Worm (Caenorhabditis elegans) whole organism, young adult: Measurements from ENCODE around the gene ZC513.3.

Experiments used
- Y53G8AR.9 ChIP-seq: fragments of 200-800 bp; sonication (Bioruptor generic); conservative IDR thresholded peaks from 2 replicates; pipeline ENCODE4 v1.3.6; 2022; ENCODE audit warnings: missing genetic modification reagents, missing genetic modification characterization, missing compliant biosample characterization
- ama-1 ChIP-seq, 3 experiments: fragments of 150-350 bp in 1 of 3; sonication (generic microtip) in 2 of 3; optimal IDR thresholded peaks; 2 replicates each; lab custom pipeline; 2014 to 2018; ENCODE audit warnings: missing biosample characterization in 2 of 3, missing genetic modification characterization in 2 of 3, missing genetic modification reagents in 2 of 3
- aptf-3 ChIP-seq: fragments of 200-800 bp; sonication (Bioruptor generic); IDR thresholded peaks from 2 replicates; pipeline ENCODE4 v1.3.6; 2022; ENCODE audit warnings: missing genetic modification characterization, missing compliant biosample characterization
- atf-7 ChIP-seq: sonication (generic microtip); optimal IDR thresholded peaks from 2 replicates; lab custom pipeline; 2017; ENCODE audit warnings: mild to moderate bottlenecking, missing genetic modification characterization, missing compliant biosample characterization
- egl-44 ChIP-seq: fragments of 200-800 bp; sonication (Bioruptor generic); IDR thresholded peaks from 2 replicates; pipeline ENCODE4 v1.3.6; 2022; ENCODE audit warnings: missing genetic modification reagents, missing genetic modification characterization, missing compliant biosample characterization
- let-607 ChIP-seq, 2 experiments: fragments of 200-800 bp in 1 of 2; sonication (Bioruptor generic) in 1 of 2; sonication (generic microtip) in 1 of 2; optimal IDR thresholded peaks; 2 replicates each; lab custom pipeline; 2016 to 2018; ENCODE audit warnings: mild to moderate bottlenecking in 2 of 2, missing compliant biosample characterization in 2 of 2, missing genetic modification characterization in 2 of 2, moderate library complexity in 2 of 2, missing genotype in 1 of 2
- madf-8 ChIP-seq: fragments of 200-800 bp; sonication (Bioruptor generic); conservative IDR thresholded peaks from 2 replicates; pipeline ENCODE4 v1.3.6; 2022; ENCODE audit warnings: missing genetic modification reagents, missing genetic modification characterization, missing compliant biosample characterization
- pha-4 ChIP-seq: fragments of 150-350 bp; sonication (generic microtip); optimal IDR thresholded peaks from 2 replicates; lab custom pipeline; 2014; ENCODE audit warnings: missing biosample characterization, missing genetic modification reagents, missing genetic modification characterization
- ztf-6 ChIP-seq: fragments of 200-800 bp; sonication (Bioruptor generic); IDR thresholded peaks from 2 replicates; pipeline ENCODE4 v1.3.6; 2022; ENCODE audit warnings: missing genetic modification reagents, missing genetic modification characterization, missing compliant biosample characterization

DNA sequence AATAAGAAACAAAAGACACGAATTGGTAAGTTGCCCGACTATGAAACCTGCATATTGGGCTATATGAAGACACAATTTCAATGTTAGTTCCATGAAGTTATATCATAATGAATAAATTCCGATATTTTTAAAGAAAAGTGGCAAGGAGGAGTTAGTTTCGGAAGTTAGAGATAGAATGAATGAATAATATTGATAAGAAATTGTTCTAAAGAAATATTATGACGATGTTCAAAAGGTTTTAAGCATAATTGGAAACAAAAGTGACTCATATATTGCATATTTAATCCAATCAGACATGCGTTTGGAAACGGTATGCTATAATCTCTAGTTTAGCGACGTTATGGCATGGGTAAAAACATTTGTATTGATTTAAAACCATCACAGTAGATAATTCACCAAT, 22.8 kb downstream of the ZC513.3 start, which contains the start of gene str-143:
- TF ChIP-seq madf-8 (GFP tag; lab: Robert Waterston, UW), result no peak
- no peak for TF ChIP-seq ama-1 (optimal IDR thresholded peaks at IDR 0.05; lab: Kevin White, UChicago)
- no peak for TF ChIP-seq ama-1 (GFP tag; optimal IDR thresholded peaks at IDR 0.05; lab: Kevin White, UChicago)
- no peak for TF ChIP-seq atf-7 (tag; lab: Kevin White, UChicago)
- TF ChIP-seq pha-4 (tag; lab: Kevin White, UChicago), result no peak
- no peak for TF ChIP-seq Y53G8AR.9 (GFP tag; lab: Robert Waterston, UW)
- no peak for TF ChIP-seq aptf-3 (GFP tag; lab: Robert Waterston, UW)
- no peak for TF ChIP-seq let-607 (tag; optimal IDR thresholded peaks at IDR 0.05; lab: Kevin White, UChicago)
- no peak for TF ChIP-seq egl-44 (GFP tag; lab: Robert Waterston, UW)
- TF ChIP-seq ztf-6 (GFP tag; lab: Robert Waterston, UW), result no peak
